Fruit fly (Drosophila melanogaster) whole organism, wandering third instar larva: Measurements from ENCODE around the gene CG15912.
A peak's percentile ranks its signal among the peaks of the same experiment; 100 is the strongest.

ENCODE experiments used
- Abd-B ChIP-seq: fragments of >200 bp; optimal IDR thresholded peaks from 2 replicates; lab custom pipeline; 2017; ENCODE audit warnings: missing biosample characterization, missing genetic modification characterization
- CG32264 ChIP-seq: fragments of 200-800 bp; sonication (Bioruptor generic); optimal IDR thresholded peaks from 2 replicates; lab custom pipeline; 2016; ENCODE audit warnings: missing biosample characterization, missing genetic modification characterization
- CrebA ChIP-seq: fragments of 200-800 bp; sonication (Bioruptor generic); optimal IDR thresholded peaks from 2 replicates; lab custom pipeline; 2016; ENCODE audit warnings: missing biosample characterization, mild to moderate bottlenecking, missing genetic modification characterization, borderline replicate concordance
- Dfd ChIP-seq: fragments of >200 bp; optimal IDR thresholded peaks from 2 replicates; lab custom pipeline; 2017; ENCODE audit warnings: missing biosample characterization, missing genetic modification characterization
- Dif ChIP-seq: fragments of 200-275, 200-300 bp; sonication (Bioruptor generic); optimal IDR thresholded peaks from 2 replicates; lab custom pipeline; 2018; ENCODE audit warnings: missing biosample characterization, missing genetic modification characterization; ENCODE audit not compliant: partially characterized antibody
- Hnf4 ChIP-seq: fragments of 200-800 bp; sonication (Bioruptor generic); optimal IDR thresholded peaks from 2 replicates; lab custom pipeline; 2016; ENCODE audit warnings: missing biosample characterization, mild to moderate bottlenecking, missing genetic modification characterization
- Hr83 ChIP-seq: fragments of 200-300 bp; sonication (Bioruptor generic); optimal IDR thresholded peaks from 2 replicates; lab custom pipeline; 2016; ENCODE audit warnings: missing biosample characterization, mild to moderate bottlenecking, missing genetic modification characterization, moderate library complexity; ENCODE audit not compliant: poor library complexity, severe bottlenecking
- Mio ChIP-seq: sonication (Bioruptor generic); optimal IDR thresholded peaks from 2 replicates; lab custom pipeline; 2016; ENCODE audit warnings: missing biosample characterization, missing genetic modification characterization
- Myc ChIP-seq: fragments of >200 bp; optimal IDR thresholded peaks from 2 replicates; lab custom pipeline; 2017
- N ChIP-seq: fragments of >200 bp; optimal IDR thresholded peaks from 2 replicates; lab custom pipeline; 2018; ENCODE audit warnings: missing biosample characterization, missing external identifiers, missing genetic modification characterization
- OdsH ChIP-seq: fragments of 200-800 bp; sonication (Bioruptor generic); optimal IDR thresholded peaks from 2 replicates; lab custom pipeline; 2016; ENCODE audit warnings: missing biosample characterization, mild to moderate bottlenecking, missing genetic modification characterization
- Rel ChIP-seq, 2 experiments: fragments of 200-800 bp; sonication (Bioruptor generic) in 1 of 2; optimal IDR thresholded peaks; 2 replicates in 1 of 2; 3 replicates in 1 of 2; lab custom pipeline; 2016 to 2019; ENCODE audit warnings: mild to moderate bottlenecking in 2 of 2, missing biosample characterization in 2 of 2, missing genetic modification characterization in 2 of 2, moderate library complexity in 1 of 2
- Sp1 ChIP-seq: fragments of 200-800 bp; sonication (Bioruptor generic); optimal IDR thresholded peaks from 3 replicates; lab custom pipeline; 2019; ENCODE audit warnings: missing biosample characterization, mild to moderate bottlenecking, missing genetic modification characterization, moderate library complexity
- Vsx2 ChIP-seq: fragments of 200-300, 225-300 bp; sonication (Bioruptor generic); optimal IDR thresholded peaks from 2 replicates; lab custom pipeline; 2018; ENCODE audit warnings: missing biosample characterization, missing genetic modification characterization; ENCODE audit not compliant: partially characterized antibody
- brk ChIP-seq: fragments of 200-800 bp; sonication (Bioruptor generic); optimal IDR thresholded peaks from 2 replicates; lab custom pipeline; 2016; ENCODE audit warnings: missing biosample characterization, mild to moderate bottlenecking, missing genetic modification characterization
- dl ChIP-seq, 2 experiments: fragments of 175-275, 200-275 bp in 1 of 2; fragments of 200-275 bp in 1 of 2; sonication (Bioruptor generic); optimal IDR thresholded peaks; lab custom pipeline; 2018; ENCODE audit warnings: mild to moderate bottlenecking in 2 of 2, missing biosample characterization in 2 of 2, missing genetic modification characterization in 2 of 2, moderate library complexity in 2 of 2; ENCODE audit not compliant: partially characterized antibody in 2 of 2, insufficient read depth in 1 of 2
- dmrt93B ChIP-seq: fragments of 200-800 bp; sonication (Bioruptor generic); optimal IDR thresholded peaks from 2 replicates; lab custom pipeline; 2018; ENCODE audit warnings: missing biosample characterization, mild to moderate bottlenecking, missing genetic modification characterization
- dsf ChIP-seq: sonication (Bioruptor generic); optimal IDR thresholded peaks from 2 replicates; lab custom pipeline; 2016; ENCODE audit warnings: missing biosample characterization, missing genetic modification characterization, borderline replicate concordance
- foxo ChIP-seq, 2 experiments: fragments of 200-800 bp; sonication (Bioruptor generic); optimal IDR thresholded peaks; 2 replicates in 1 of 2; 3 replicates in 1 of 2; lab custom pipeline; 2016 to 2017; ENCODE audit warnings: missing biosample characterization in 2 of 2, missing genetic modification characterization in 2 of 2
- fru ChIP-seq: fragments of 200-800 bp; sonication (Bioruptor generic); optimal IDR thresholded peaks from 3 replicates; lab custom pipeline; 2016; ENCODE audit warnings: missing biosample characterization, mild to moderate bottlenecking, missing genetic modification characterization
- h ChIP-seq: fragments of 200-800 bp; sonication (Bioruptor generic); optimal IDR thresholded peaks from 3 replicates; lab custom pipeline; 2016; ENCODE audit warnings: missing biosample characterization, mild to moderate bottlenecking, missing genetic modification characterization
- jim ChIP-seq: fragments of 175-275, 200-325 bp; sonication (Bioruptor generic); optimal IDR thresholded peaks from 2 replicates; lab custom pipeline; 2016; ENCODE audit warnings: missing biosample characterization, mild to moderate bottlenecking, missing genetic modification characterization
- lola ChIP-seq: fragments of >200 bp; optimal IDR thresholded peaks from 2 replicates; lab custom pipeline; 2017; ENCODE audit warnings: missing biosample characterization, missing genetic modification characterization
- pan ChIP-seq: fragments of >200 bp; optimal IDR thresholded peaks from 2 replicates; lab custom pipeline; 2017
- psq ChIP-seq: fragments of 200-800 bp; sonication (Bioruptor generic); optimal IDR thresholded peaks from 3 replicates; lab custom pipeline; 2017; ENCODE audit warnings: missing biosample characterization, mild to moderate bottlenecking, missing genetic modification characterization, moderate library complexity
- rgr ChIP-seq: fragments of 200-800 bp; sonication (Bioruptor generic); optimal IDR thresholded peaks from 3 replicates; lab custom pipeline; 2016; ENCODE audit warnings: missing biosample characterization, mild to moderate bottlenecking, missing genetic modification characterization
- tai ChIP-seq: sonication (Bioruptor generic); optimal IDR thresholded peaks from 2 replicates; lab custom pipeline; 2016; ENCODE audit warnings: missing biosample characterization, missing genetic modification characterization
- woc ChIP-seq: sonication (Bioruptor generic); optimal IDR thresholded peaks from 2 replicates; lab custom pipeline; 2016; ENCODE audit warnings: missing biosample characterization, mild to moderate bottlenecking, missing genetic modification characterization

The CG15912 gene

DNA sequence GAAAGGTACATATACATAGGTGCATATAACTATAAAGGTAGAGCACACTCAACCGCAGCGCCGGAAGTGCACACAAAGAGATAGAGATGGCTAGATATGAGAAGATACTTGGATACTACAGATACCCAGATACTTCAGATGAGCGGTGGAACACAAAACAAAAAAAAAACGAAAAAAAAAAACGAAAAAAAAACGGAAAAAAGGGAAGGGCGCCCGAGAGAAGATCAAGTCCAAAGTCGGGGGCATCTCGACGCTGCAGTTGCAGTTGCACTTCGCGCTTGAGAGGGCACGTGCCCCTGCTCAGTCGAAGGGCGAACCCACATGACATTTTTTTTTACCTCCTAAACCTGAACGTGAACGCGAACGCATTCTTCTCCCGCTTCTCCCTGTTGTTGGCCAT is 15.1 kb downstream of the CG15912 start:
- TF ChIP-seq Hnf4 (GFP tag; lab: Kevin White, UChicago) = no peak
- no peak for TF ChIP-seq CrebA (GFP tag; lab: Kevin White, UChicago)
- TF ChIP-seq dmrt93B (GFP tag; lab: Kevin White, UChicago) = no peak
- no peak for TF ChIP-seq Rel (GFP tag; optimal IDR thresholded peaks at IDR 0.05; lab: Kevin White, UChicago)
- no peak for TF ChIP-seq Rel (tag; optimal IDR thresholded peaks at IDR 0.05; lab: Kevin White, UChicago)
- no peak for TF ChIP-seq lola (GFP tag; lab: Kevin White, UChicago)
- TF ChIP-seq OdsH (GFP tag; lab: Kevin White, UChicago) = no peak
- no peak for TF ChIP-seq rgr (GFP tag; lab: Kevin White, UChicago)

DNA sequence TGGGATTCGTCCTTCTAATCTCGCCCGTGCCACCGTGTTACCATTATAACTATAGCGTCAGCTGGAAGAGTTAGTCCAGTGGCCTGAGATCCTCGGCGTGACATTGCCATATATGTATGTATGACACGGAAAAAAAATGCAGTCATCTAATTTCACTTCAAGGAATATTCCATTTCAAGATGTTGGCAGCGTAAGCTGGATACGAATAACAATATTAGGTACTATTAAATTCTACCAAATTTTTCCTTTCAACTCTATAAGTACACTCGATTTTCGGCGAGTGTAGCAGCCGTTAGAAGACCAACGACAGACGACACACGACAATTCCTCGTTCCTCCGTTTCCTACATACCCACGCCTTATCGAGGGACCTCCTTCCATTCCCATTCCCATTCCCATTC is 16.1 kb downstream of the CG15912 start:
- TF ChIP-seq Hr83 = no peak
- no peak for TF ChIP-seq Abd-B
- TF ChIP-seq pan (lab: Kevin White, UChicago) = no peak
- TF ChIP-seq jim (GFP tag; lab: Kevin White, UChicago) = no peak
- no peak for TF ChIP-seq Vsx2 (GFP tag; lab: Kevin White, UChicago)
- no peak for TF ChIP-seq rgr (GFP tag; lab: Kevin White, UChicago)
- no peak for TF ChIP-seq Mio (GFP tag; lab: Kevin White, UChicago)

DNA sequence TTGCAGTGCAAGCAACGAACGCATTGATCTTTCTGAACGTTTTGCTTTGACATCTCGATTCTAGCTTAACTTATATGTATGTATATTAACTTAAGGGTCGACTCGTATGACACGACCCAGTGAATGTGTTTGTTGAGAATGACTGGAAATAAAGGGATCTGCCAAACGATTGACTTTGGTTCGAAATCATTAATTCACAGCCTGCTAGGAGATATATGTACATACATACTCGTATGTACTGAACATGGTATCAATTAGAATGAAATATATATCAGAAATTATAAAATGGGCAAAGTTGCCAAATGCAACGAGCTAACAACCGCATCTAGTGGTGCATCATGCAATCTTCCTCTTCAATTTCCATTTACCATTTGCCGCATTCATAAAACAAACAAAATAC is 23.0 kb downstream of the CG15912 start, which contains the start of gene CG12684:
Gene CG12684, minus strand, starts transcription at position 101 of the 400 bp plus-strand sequence.
- no peak for TF ChIP-seq dl (GFP tag; optimal IDR thresholded peaks at IDR 0.05; lab: Kevin White, UChicago; ENCODE audit: insufficient read depth in 1 of 2, partially characterized antibody in 2 of 2)
- no peak for TF ChIP-seq Sp1 (GFP tag; lab: Kevin White, UChicago)
- no peak for TF ChIP-seq jim (GFP tag; lab: Kevin White, UChicago)
- TF ChIP-seq fru (GFP tag; lab: Kevin White, UChicago) = no peak
- no peak for TF ChIP-seq Abd-B
- no peak for TF ChIP-seq N (GFP tag; lab: Kevin White, UChicago)
- TF ChIP-seq woc = no peak
- no peak for TF ChIP-seq Myc (lab: Kevin White, UChicago)
- no peak for TF ChIP-seq CG32264 (GFP tag; lab: Kevin White, UChicago)
- TF ChIP-seq rgr (GFP tag; lab: Kevin White, UChicago) = no peak
- no peak for TF ChIP-seq lola (GFP tag; lab: Kevin White, UChicago)
- no peak for TF ChIP-seq Rel (GFP tag; optimal IDR thresholded peaks at IDR 0.05; lab: Kevin White, UChicago)
- no peak for TF ChIP-seq Rel (tag; optimal IDR thresholded peaks at IDR 0.05; lab: Kevin White, UChicago)
- no peak for TF ChIP-seq Dif (GFP tag; lab: Kevin White, UChicago)
- no peak for TF ChIP-seq brk

DNA sequence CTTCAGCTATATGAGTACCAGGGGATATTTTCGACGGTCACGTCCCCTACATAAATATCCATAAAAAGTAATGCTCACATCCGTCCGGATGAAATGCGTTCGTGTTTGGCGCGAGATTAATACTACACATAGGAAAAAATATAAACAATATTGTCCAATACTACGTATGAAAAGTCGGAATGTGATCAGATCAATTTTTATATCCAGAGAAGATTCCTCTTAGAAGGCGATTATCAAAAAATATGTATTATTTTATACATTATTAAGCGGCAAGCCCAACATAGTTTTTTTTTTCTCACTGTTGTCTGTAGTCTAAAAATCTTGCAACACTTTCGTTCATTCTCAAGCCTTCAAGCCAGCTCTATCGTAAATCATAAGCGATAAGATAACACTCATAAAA is 25.1 kb downstream of the CG15912 start:
- TF ChIP-seq foxo (GFP tag; optimal IDR thresholded peaks at IDR 0.05; lab: Kevin White, UChicago) (peak in 1 of 2 experiments; percentile 25), fru (GFP tag; lab: Kevin White, UChicago) (peak; percentile 1), Rel (GFP tag; optimal IDR thresholded peaks at IDR 0.05; lab: Kevin White, UChicago) (no peak), Rel (tag; optimal IDR thresholded peaks at IDR 0.05; lab: Kevin White, UChicago) (no peak), N (GFP tag; lab: Kevin White, UChicago) (no peak), Dfd (no peak)
- TF ChIP-seq, all 38 proteins: peak for 2

DNA sequence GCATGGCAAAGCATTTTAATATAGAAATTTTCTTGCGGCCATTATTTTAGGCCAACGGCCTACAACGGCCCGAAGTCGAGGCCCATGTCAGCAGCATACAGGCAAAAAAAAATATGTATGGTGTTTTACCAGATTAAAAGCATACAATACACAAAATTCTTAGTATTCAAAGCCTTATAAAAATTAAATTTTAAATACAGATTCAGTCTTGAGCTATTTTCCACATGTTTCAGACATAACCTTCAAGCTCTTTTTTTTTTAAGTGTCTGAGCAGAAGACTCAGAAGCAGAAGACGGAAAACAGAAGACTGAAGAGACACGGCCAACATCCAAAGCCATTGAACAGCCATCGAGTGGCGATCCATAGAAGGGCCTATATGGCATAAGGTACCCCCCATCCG is 32.9 kb downstream of the CG15912 start:
- TF ChIP-seq dl (GFP tag; optimal IDR thresholded peaks at IDR 0.05; lab: Kevin White, UChicago; ENCODE audit: insufficient read depth in 1 of 2, partially characterized antibody in 2 of 2) (no peak), fru (GFP tag; lab: Kevin White, UChicago) (peak; percentile 13), foxo (GFP tag; optimal IDR thresholded peaks at IDR 0.05; lab: Kevin White, UChicago) (peak in 1 of 2 experiments; percentile 28), psq (GFP tag; lab: Kevin White, UChicago) (no peak), dsf (GFP tag; lab: Kevin White, UChicago) (no peak), h (peak; percentile 3)

DNA sequence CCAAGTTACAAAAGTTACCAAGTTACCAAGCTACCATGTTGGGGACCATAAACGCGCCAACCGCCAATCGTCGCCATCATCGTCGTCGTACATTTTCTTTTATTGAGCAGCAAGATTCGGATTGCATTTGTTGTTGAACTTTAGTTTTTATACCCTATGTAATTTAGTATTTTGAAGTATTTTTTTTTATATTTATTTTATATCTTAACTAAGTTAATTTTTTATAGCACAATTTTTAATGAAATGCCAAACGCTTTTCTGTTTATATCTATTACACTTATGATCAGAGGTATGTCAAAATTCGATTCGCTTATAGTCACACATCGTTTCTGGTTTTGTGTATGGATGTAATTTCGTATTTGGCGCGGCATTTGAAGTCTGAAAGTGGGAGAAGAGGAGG is 33.6 kb downstream of the CG15912 start:
- TF ChIP-seq N (GFP tag; lab: Kevin White, UChicago) (no peak), tai (no peak), dl (GFP tag; optimal IDR thresholded peaks at IDR 0.05; lab: Kevin White, UChicago; ENCODE audit: insufficient read depth in 1 of 2, partially characterized antibody in 2 of 2) (no peak), jim (GFP tag; lab: Kevin White, UChicago) (no peak), Mio (GFP tag; lab: Kevin White, UChicago) (no peak), foxo (GFP tag; optimal IDR thresholded peaks at IDR 0.05; lab: Kevin White, UChicago) (no peak)
